Worm (Caenorhabditis elegans) whole organism, L4/young adult: ENCODE results near the gene F10A3.4.

Experiments used
- W03F9.2 ChIP-seq: fragments of 150-350 bp; optimal IDR thresholded peaks from 2 replicates; lab custom pipeline; 2014; ENCODE audit warnings: missing biosample characterization, missing genetic modification characterization
- dao-5 ChIP-seq: sonication (generic microtip); optimal IDR thresholded peaks from 2 replicates; lab custom pipeline; 2016; ENCODE audit warnings: missing genotype, missing genetic modification characterization, moderate library complexity, missing compliant biosample characterization
- him-1 ChIP-seq: sonication (generic microtip); optimal IDR thresholded peaks from 2 replicates; lab custom pipeline; 2016; ENCODE audit warnings: missing genotype, missing genetic modification reagents, missing genetic modification characterization, missing compliant biosample characterization

Gene F10A3.4

DNA sequence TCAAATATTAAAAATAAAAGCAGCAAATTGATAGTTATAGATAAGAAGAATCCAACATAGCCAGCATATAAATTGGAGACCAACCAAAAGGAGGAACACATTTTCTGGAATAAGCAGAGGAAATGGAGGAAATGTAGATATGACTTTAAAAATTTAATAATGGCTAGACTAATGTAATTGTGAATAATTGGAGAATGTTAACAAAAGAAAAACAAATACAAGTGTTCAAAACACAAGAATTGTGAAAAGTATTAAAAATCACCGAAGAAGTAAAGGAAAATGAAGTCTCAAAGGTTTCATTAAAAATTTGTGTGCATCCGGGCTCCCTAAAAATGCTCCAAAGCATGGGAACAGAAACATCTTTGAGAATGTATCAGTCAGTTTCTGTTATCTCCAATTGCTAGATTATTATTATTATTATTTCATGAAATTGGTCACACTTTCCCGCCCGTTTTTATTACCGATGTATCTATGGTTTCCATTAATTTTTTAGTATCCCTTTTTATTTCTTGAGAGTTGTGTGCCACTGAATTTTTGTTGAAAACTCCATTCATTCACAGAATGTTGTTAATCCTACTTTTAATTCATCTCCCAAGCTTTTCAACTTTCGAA is 13.3 kb downstream of the F10A3.4 start, which contains the start of the genes str-109 and F10A3.11:
str-109 (minus strand) TSS at position 101 of the 612 bp plus-strand sequence.
F10A3.11 (plus strand) TSS at position 562 of the 612 bp plus-strand sequence.
- TF ChIP-seq dao-5 (tag; lab: Kevin White, UChicago), result no peak

DNA sequence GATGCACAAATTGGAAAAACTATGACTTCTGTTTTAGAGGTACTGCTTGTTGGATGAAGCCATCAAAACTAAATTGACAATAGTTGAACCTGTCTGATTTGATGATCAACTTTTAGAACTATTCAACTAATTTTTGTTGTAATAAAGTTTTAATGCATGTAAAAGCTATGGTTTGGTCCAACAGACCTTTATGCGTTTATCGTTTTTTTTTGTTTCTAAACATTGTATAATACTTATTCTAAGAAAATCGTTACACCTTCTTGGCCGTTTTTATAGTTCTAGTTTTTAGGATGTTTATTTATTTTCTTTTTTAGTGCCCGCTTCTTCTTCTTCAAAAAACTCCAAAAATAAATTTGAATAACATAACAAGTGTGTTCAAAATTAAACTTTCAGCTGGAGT is 14.8 kb downstream of the F10A3.4 start, which contains the start of gene F10A3.12:
F10A3.12 (plus strand) TSS at position 301 of the 400 bp plus-strand sequence.
- TF ChIP-seq W03F9.2 (tag; lab: Kevin White, UChicago) (no peak), dao-5 (tag; lab: Kevin White, UChicago) (no peak), him-1 (no peak)

DNA sequence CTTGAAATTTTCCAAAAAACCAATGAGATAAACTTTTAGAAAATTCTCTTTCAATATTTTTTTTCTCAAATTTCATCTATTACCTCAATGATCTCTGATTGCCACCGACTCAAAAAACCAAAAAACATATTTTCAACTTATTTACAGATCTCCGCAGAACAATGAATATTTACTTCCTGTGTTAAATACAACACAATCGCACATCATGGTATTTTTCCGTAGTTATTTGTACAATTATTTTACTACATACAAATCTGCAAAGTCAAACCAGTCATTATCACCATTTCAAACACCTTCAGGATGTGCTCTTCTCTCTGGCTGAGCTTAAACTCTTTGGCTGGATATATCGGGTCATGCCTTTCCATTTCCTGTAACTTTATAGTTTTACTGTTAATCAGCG is 17.0 kb downstream of the F10A3.4 start, which contains the start of gene str-108:
str-108 (plus strand) TSS at position 301 of the 400 bp plus-strand sequence.
- no peak for TF ChIP-seq W03F9.2 (tag; lab: Kevin White, UChicago)
- no peak for TF ChIP-seq him-1
- TF ChIP-seq dao-5 (tag; lab: Kevin White, UChicago), result no peak

DNA sequence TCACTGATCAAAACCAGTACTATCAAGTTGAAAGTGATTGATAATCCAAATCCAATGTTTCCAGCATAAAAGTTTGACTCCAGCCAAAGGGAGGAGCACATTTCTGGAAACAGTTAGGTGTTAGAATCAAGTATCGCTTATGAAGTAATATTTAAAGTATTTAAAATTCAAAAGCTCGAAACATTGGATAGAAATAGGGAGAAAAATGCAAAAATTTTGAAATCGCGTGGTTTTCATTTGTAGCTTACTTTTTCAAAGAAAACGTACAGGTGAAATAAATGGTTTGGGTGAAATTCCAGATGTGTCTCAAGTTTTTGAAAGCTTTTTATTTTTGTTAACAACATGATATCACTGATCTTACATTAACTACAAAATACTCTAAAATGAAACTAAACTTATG is 20.1 kb downstream of the F10A3.4 start, which contains the start of gene str-111:
str-111 (minus strand) TSS at position 101 of the 400 bp plus-strand sequence.
- TF ChIP-seq dao-5 (tag; lab: Kevin White, UChicago) (no peak), him-1 (no peak), W03F9.2 (tag; lab: Kevin White, UChicago) (no peak)

DNA sequence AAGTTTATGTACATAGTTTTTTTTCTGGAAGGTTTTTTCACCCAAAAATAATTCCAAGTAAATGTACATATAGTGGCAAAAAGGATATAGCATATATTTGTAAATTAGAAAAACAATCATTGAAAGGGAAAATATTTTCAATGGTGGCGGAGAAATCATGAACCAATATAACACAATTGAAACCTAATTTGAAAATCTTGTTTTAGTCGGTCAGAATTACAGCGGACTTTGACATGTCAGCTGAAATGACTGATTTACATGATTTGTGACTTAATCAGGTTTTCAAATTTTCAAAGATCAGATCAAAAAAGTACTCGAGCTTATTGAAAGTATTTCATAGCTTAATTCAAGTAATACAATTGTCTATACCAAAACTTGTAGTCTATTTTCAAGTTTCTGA is 22.8 kb downstream of the F10A3.4 start, which contains the start of gene K05D4.9:
K05D4.9 (minus strand) TSS at position 101 of the 400 bp plus-strand sequence.
- TF ChIP-seq W03F9.2 (tag; lab: Kevin White, UChicago), result no peak
- TF ChIP-seq dao-5 (tag; lab: Kevin White, UChicago), result no peak
- TF ChIP-seq him-1, result no peak

DNA sequence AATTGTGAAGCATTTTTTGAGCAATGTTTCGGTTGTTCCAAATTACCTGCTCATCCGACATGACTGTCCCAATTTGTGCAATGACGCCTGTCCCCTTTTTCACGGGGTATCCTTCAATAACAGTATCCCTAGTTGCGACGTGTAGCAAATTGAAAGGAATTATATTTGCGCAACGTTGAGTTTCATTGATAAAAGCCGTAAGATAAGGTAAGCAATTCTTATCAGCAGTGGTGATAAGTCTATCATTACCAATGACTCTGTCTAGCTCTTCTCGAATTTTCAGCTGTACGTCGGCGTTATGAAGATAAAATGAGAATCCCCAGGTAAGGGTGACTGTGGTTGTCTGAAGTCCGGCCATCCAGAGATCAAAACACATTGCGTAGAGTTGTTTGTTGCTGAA is 25.2 kb downstream of the F10A3.4 start:
- TF ChIP-seq dao-5 (tag; lab: Kevin White, UChicago), result no peak
- no peak for TF ChIP-seq him-1
- TF ChIP-seq W03F9.2 (tag; lab: Kevin White, UChicago), result no peak

DNA sequence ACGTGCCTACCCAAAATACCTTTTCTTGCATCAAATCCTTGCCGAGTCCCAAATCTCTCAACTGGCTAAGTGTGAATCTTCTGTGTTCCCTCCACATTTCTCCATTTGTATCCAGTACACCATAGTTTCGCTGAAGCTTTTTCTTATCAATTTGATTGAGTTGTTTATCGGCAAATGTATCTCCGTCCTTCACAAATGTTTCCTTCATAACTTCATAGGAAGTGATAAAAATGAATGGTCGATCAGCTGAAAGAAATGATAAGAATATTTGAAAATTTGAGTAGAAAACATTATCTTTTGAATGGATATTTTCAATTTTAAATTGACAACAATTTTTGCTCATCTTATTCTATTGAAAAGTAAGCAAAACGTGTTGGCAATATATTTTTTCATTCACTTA is 26.3 kb downstream of the F10A3.4 start:
- no peak for TF ChIP-seq dao-5 (tag; lab: Kevin White, UChicago)
- TF ChIP-seq him-1, result no peak
- TF ChIP-seq W03F9.2 (tag; lab: Kevin White, UChicago), result no peak

DNA sequence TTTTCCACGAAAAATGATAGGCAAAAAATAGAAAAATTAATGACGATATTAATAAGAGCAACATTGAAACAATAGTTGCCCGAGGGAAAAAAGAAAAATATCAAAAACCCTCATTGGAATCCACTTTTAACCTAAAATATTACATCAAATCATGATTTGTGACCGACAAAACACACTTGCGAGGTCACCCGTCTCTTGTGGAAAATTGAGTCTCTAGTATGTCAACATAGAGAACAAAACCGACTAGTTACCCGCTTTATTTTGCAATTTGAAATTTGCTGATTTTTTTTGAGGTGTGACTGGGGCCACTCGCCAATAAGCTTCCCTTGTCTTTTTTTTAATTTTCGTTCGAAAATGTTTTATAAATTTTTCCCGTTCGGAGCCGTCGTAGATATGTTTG is 26.9 kb downstream of the F10A3.4 start, which contains the start of gene cyp-33D1:
cyp-33D1 (minus strand) TSS at position 101 of the 400 bp plus-strand sequence.
- no peak for TF ChIP-seq dao-5 (tag; lab: Kevin White, UChicago)
- TF ChIP-seq W03F9.2 (tag; lab: Kevin White, UChicago), result no peak
- no peak for TF ChIP-seq him-1

DNA sequence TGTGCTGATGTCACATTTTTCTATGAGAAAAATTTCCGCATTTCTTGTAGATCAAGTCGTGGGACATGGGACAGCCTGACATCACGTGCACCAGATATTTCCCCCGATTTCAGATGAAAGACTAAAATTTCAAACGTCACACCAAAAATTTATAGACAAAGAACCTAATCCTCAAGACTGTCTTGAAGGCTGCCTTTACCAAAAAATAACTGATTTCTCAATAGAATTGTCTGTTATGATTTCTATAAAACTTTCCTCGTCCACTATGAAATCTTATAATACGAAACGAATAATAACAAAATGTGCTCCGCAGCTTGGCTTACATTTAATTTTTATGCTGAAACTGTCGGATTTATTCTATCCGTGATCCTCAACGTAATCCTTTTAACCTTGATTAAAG is 31.4 kb downstream of the F10A3.4 start, which contains the start of gene str-106:
str-106 (plus strand) TSS at position 301 of the 400 bp plus-strand sequence.
- TF ChIP-seq dao-5 (tag; lab: Kevin White, UChicago) (no peak), W03F9.2 (tag; lab: Kevin White, UChicago) (no peak), him-1 (no peak)

DNA sequence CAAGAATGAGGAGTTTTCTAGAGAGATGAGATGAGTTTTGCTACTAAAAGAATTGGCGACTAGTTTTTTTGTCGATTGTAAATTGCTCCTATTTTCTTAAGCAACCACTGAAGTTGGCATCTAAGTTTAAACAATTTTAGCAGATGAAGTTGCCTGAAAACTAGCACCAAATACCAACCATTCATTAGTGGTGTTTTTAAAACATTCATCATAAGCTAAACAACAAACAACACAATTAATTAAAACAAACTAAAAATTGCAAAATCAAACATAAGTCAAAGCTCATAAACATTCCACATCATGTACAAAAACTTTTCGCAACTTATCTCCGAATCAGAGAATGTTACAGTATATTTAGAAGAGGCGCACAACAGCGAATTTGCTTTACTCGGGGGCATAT is 33.2 kb downstream of the F10A3.4 start, which contains the start of gene srz-13:
srz-13 (plus strand) TSS at position 301 of the 400 bp plus-strand sequence.
- TF ChIP-seq dao-5 (tag; lab: Kevin White, UChicago) (no peak), him-1 (no peak), W03F9.2 (tag; lab: Kevin White, UChicago) (no peak)

DNA sequence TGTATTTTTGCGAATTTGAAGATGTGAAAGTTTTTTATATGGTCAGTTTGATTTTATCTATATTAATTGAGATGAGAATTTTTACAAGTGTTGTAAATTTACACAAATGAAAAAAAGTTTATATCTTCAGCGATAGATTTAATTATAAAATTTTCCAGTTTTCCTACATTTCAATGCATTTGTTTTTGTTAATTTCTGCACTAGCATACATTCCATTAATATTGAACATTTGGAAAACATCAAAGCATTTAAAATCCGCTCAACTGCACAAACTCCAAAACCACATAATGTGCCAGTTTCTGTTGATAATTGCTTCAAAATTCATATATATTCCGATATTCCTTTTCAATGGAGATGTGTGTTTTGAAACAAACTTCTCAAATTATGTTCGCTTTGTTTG is 34.0 kb downstream of the F10A3.4 start, which contains the start of gene srh-277:
srh-277 (plus strand) TSS at position 301 of the 400 bp plus-strand sequence.
- TF ChIP-seq W03F9.2 (tag; lab: Kevin White, UChicago), result no peak
- no peak for TF ChIP-seq dao-5 (tag; lab: Kevin White, UChicago)
- no peak for TF ChIP-seq him-1

DNA sequence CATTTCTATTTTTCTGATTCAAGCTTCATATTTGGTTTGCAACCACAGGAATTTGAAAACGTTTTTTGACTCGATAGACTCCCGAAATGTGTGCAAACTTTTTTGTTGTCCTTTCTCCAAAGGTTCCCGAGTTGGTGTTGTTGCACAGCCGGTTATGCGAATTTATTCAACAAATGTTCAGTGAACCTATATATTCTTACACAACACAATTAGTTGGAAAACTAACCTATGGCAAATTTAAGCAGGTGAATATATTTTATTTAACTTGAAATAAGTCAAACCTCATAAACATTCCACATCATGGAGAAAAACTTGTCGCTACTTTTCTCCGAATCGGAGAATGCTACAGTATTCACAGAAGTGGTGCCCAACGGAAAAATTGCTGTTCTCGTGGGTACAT is 34.5 kb downstream of the F10A3.4 start, which contains the start of gene srz-14:
srz-14 (plus strand) TSS at position 301 of the 400 bp plus-strand sequence.
- no peak for TF ChIP-seq W03F9.2 (tag; lab: Kevin White, UChicago)
- no peak for TF ChIP-seq him-1
- TF ChIP-seq dao-5 (tag; lab: Kevin White, UChicago), result no peak

DNA sequence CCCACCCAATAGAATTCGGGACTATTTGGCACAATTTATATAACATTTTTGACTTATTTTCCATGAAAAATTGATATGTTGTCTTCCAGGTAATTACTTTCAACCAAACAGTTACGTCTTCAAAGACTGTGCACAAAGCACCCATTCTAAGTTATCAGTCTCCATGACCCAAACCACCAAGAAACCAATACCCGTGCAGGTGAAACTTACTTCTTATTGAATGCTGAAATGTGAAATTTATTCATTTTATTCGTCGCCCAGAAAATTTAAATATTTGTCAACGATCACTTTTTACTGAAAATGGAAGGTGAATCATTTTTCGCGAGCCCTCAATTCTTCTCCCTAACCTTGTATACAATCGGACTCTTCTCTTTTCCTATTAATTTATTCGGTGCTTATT is 41.6 kb downstream of the F10A3.4 start, which contains the start of gene srh-281:
srh-281 (plus strand) TSS at position 301 of the 400 bp plus-strand sequence.
- no peak for TF ChIP-seq him-1
- TF ChIP-seq W03F9.2 (tag; lab: Kevin White, UChicago), result no peak
- TF ChIP-seq dao-5 (tag; lab: Kevin White, UChicago), result no peak

DNA sequence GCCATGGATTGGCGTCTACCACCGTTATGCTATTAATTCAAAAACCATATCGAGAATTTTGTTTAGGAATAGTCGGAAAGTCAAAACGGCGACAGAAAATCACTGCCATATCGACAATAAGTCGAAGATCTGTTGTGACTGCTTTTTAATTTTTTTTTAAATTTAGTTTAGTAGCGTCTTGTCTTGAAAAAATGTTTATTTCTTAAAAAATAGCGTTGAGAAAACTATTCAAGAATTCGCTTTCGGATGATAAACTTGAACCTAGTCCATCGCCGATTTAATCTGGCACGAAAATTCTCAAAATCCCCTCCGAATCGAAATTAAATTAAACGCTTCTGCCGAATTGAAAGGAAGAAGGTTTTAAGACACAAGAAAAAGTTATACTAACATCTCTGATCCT is 43.2 kb downstream of the F10A3.4 start, which contains the start of gene srh-279:
srh-279 (plus strand) TSS at position 301 of the 400 bp plus-strand sequence.
- no peak for TF ChIP-seq dao-5 (tag; lab: Kevin White, UChicago)
- no peak for TF ChIP-seq him-1
- TF ChIP-seq W03F9.2 (tag; lab: Kevin White, UChicago), result no peak
